Worm (Caenorhabditis elegans) whole organism, young adult: ENCODE measurements around the gene F11G11.15.
"Not testable (repeated sequence)": the region's sequence is repeated elsewhere in the genome, so short reads cannot be mapped to it uniquely, and the experiment has no call there.

ENCODE experiments used
- B0019.2 ChIP-seq: fragments of 200-800 bp; sonication (Bioruptor generic); conservative IDR thresholded peaks from 2 replicates; pipeline ENCODE4 v1.3.6; 2022; ENCODE audit warnings: missing genetic modification reagents, missing genetic modification characterization, missing compliant biosample characterization
- B0261.1 ChIP-seq: sonication (generic microtip); optimal IDR thresholded peaks from 2 replicates; lab custom pipeline; 2016; ENCODE audit warnings: mild to moderate bottlenecking, missing genetic modification characterization, moderate library complexity, missing compliant biosample characterization
- F10E7.11 ChIP-seq: sonication (generic microtip); optimal IDR thresholded peaks from 2 replicates; lab custom pipeline; 2017; ENCODE audit warnings: mild to moderate bottlenecking, missing genetic modification characterization, moderate library complexity, missing compliant biosample characterization
- F23B12.7 ChIP-seq: sonication (generic microtip); optimal IDR thresholded peaks from 2 replicates; lab custom pipeline; 2017; ENCODE audit warnings: missing genetic modification characterization, mild to moderate bottlenecking, missing compliant biosample characterization, antibody characterized with exemption, moderate library complexity; ENCODE audit not compliant: insufficient read depth
- F52B5.7 ChIP-seq: sonication (generic microtip); optimal IDR thresholded peaks from 2 replicates; lab custom pipeline; 2016; ENCODE audit warnings: mild to moderate bottlenecking, missing genetic modification characterization, missing compliant biosample characterization
- F57A8.1 ChIP-seq: fragments of 200-800 bp; sonication (Bioruptor generic); optimal IDR thresholded peaks from 2 replicates; lab custom pipeline; 2018; ENCODE audit warnings: mild to moderate bottlenecking, missing genetic modification characterization, moderate library complexity, missing compliant biosample characterization
- Y53G8AR.9 ChIP-seq: fragments of 200-800 bp; sonication (Bioruptor generic); conservative IDR thresholded peaks from 2 replicates; pipeline ENCODE4 v1.3.6; 2022; ENCODE audit warnings: missing genetic modification reagents, missing genetic modification characterization, missing compliant biosample characterization
- Y67H2A.10 ChIP-seq: fragments of 200-800 bp; sonication (Bioruptor generic); conservative IDR thresholded peaks from 2 replicates; pipeline ENCODE4 v1.3.6; 2022; ENCODE audit warnings: missing genetic modification reagents, missing genetic modification characterization, missing compliant biosample characterization
- Y79H2A.3 ChIP-seq: fragments of 200-800 bp; sonication (Bioruptor generic); conservative IDR thresholded peaks from 2 replicates; pipeline ENCODE4 v1.3.6; 2022; ENCODE audit warnings: missing genetic modification reagents, missing genetic modification characterization, missing compliant biosample characterization
- ceh-27 ChIP-seq: fragments of 200-800 bp; sonication (Bioruptor generic); optimal IDR thresholded peaks from 2 replicates; lab custom pipeline; 2018; ENCODE audit warnings: mild to moderate bottlenecking, missing genetic modification characterization, moderate library complexity, missing compliant biosample characterization
- ceh-58 ChIP-seq: fragments of 200-800 bp; sonication (Bioruptor generic); IDR thresholded peaks from 2 replicates; pipeline ENCODE4 v1.3.6; 2022; ENCODE audit warnings: missing genetic modification characterization, missing compliant biosample characterization
- ceh-91 ChIP-seq: fragments of 200-800 bp; sonication (Bioruptor generic); IDR thresholded peaks from 2 replicates; pipeline ENCODE4 v1.3.6; 2022; ENCODE audit warnings: missing genetic modification reagents, missing genetic modification characterization, missing compliant biosample characterization
- efl-1 ChIP-seq: fragments of 150-350 bp; optimal IDR thresholded peaks from 2 replicates; lab custom pipeline; 2014; ENCODE audit warnings: missing biosample characterization, missing genetic modification reagents, missing genetic modification characterization
- egl-44 ChIP-seq: fragments of 200-800 bp; sonication (Bioruptor generic); IDR thresholded peaks from 2 replicates; pipeline ENCODE4 v1.3.6; 2022; ENCODE audit warnings: missing genetic modification reagents, missing genetic modification characterization, missing compliant biosample characterization
- ekl-4 ChIP-seq: fragments of 200-800 bp; sonication (Bioruptor generic); IDR thresholded peaks from 2 replicates; pipeline ENCODE4 v1.3.6; 2022; ENCODE audit warnings: missing genetic modification reagents, missing genetic modification characterization, missing compliant biosample characterization
- ets-4 ChIP-seq: fragments of 200-800 bp; sonication (Bioruptor generic); optimal IDR thresholded peaks from 2 replicates; lab custom pipeline; 2018; ENCODE audit warnings: mild to moderate bottlenecking, missing genetic modification characterization, missing compliant biosample characterization
- gei-17 ChIP-seq: fragments of 200-800 bp; sonication (Bioruptor generic); optimal IDR thresholded peaks from 2 replicates; lab custom pipeline; 2018; ENCODE audit warnings: mild to moderate bottlenecking, missing genetic modification characterization, missing compliant biosample characterization
- hlh-26 ChIP-seq: fragments of 200-800 bp; sonication (Bioruptor generic); conservative IDR thresholded peaks from 2 replicates; pipeline ENCODE4 v1.3.6; 2022; ENCODE audit warnings: missing genetic modification reagents, missing genetic modification characterization, missing compliant biosample characterization
- hrde-1 ChIP-seq: sonication (generic microtip); optimal IDR thresholded peaks from 2 replicates; lab custom pipeline; 2016; ENCODE audit warnings: missing genetic modification characterization, mild to moderate bottlenecking, missing compliant biosample characterization, moderate library complexity, missing genotype, missing genetic modification reagents, borderline replicate concordance
- hsf-1 ChIP-seq: fragments of 200-800 bp; sonication (Bioruptor generic); IDR thresholded peaks from 2 replicates; pipeline ENCODE4 v1.3.6; 2022; ENCODE audit warnings: missing genetic modification reagents, missing genetic modification characterization, missing compliant biosample characterization
- let-526 ChIP-seq: fragments of 200-800 bp; sonication (Bioruptor generic); IDR thresholded peaks from 2 replicates; pipeline ENCODE4 v1.3.6; 2022; ENCODE audit warnings: missing genetic modification reagents, missing genetic modification characterization, missing compliant biosample characterization
- let-607 ChIP-seq, 2 experiments: fragments of 200-800 bp in 1 of 2; sonication (Bioruptor generic) in 1 of 2; sonication (generic microtip) in 1 of 2; optimal IDR thresholded peaks; 2 replicates each; lab custom pipeline; 2016 to 2018; ENCODE audit warnings: mild to moderate bottlenecking in 2 of 2, missing compliant biosample characterization in 2 of 2, missing genetic modification characterization in 2 of 2, moderate library complexity in 2 of 2, missing genotype in 1 of 2
- lin-26 ChIP-seq: fragments of 200-800 bp; sonication (Bioruptor generic); IDR thresholded peaks from 2 replicates; pipeline ENCODE4 v1.3.6; 2022; ENCODE audit warnings: missing genetic modification reagents, missing genetic modification characterization, missing compliant biosample characterization
- lir-1 ChIP-seq: fragments of 200-800 bp; sonication (Bioruptor generic); conservative IDR thresholded peaks from 2 replicates; pipeline ENCODE4 v1.3.6; 2022; ENCODE audit warnings: missing genetic modification reagents, missing genetic modification characterization, missing compliant biosample characterization
- lsy-27 ChIP-seq: sonication (generic microtip); optimal IDR thresholded peaks from 2 replicates; lab custom pipeline; 2017; ENCODE audit warnings: missing genetic modification characterization, mild to moderate bottlenecking, missing compliant biosample characterization, antibody characterized with exemption, missing genotype, borderline replicate concordance; ENCODE audit not compliant: insufficient read depth
- madf-6 ChIP-seq: fragments of 200-800 bp; sonication (Bioruptor generic); IDR thresholded peaks from 2 replicates; pipeline ENCODE4 v1.3.6; 2022; ENCODE audit warnings: missing genetic modification reagents, missing genetic modification characterization, missing compliant biosample characterization
- mcd-1 ChIP-seq: fragments of 200-800 bp; sonication (Bioruptor generic); IDR thresholded peaks from 2 replicates; pipeline ENCODE4 v1.3.6; 2022; ENCODE audit warnings: missing genetic modification reagents, missing genetic modification characterization, missing compliant biosample characterization
- mes-4 ChIP-seq: sonication (generic microtip); optimal IDR thresholded peaks from 2 replicates; lab custom pipeline; 2016; ENCODE audit warnings: missing genotype, missing genetic modification characterization, missing compliant biosample characterization
- nhr-120 ChIP-seq: fragments of 200-800 bp; sonication (Bioruptor generic); IDR thresholded peaks from 2 replicates; pipeline ENCODE4 v1.3.6; 2022; ENCODE audit warnings: missing genetic modification characterization, missing compliant biosample characterization
- repo-1 ChIP-seq: sonication (generic microtip); optimal IDR thresholded peaks from 2 replicates; lab custom pipeline; 2017; ENCODE audit warnings: mild to moderate bottlenecking, missing genetic modification characterization, missing compliant biosample characterization
- rpc-1 ChIP-seq, 2 experiments: fragments of 150-350 bp in 1 of 2; sonication (generic microtip) in 1 of 2; optimal IDR thresholded peaks; 2 replicates each; lab custom pipeline; 2014 to 2018; ENCODE audit warnings: missing biosample characterization in 1 of 2, missing genetic modification characterization in 1 of 2, missing genetic modification reagents in 1 of 2, missing genotype in 1 of 2
- snpc-3.4 ChIP-seq: sonication (generic microtip); optimal IDR thresholded peaks from 2 replicates; lab custom pipeline; 2017; ENCODE audit warnings: missing genetic modification characterization, mild to moderate bottlenecking, missing compliant biosample characterization, antibody characterized with exemption, moderate library complexity, missing genotype, missing genetic modification reagents
- tbp1 ChIP-seq: fragments of 200-800 bp; sonication (Bioruptor generic); optimal IDR thresholded peaks from 2 replicates; lab custom pipeline; 2018; ENCODE audit warnings: mild to moderate bottlenecking, missing genetic modification characterization, missing compliant biosample characterization
- unc-62 ChIP-seq: fragments of 150-350 bp; optimal IDR thresholded peaks from 2 replicates; lab custom pipeline; 2014; ENCODE audit warnings: missing biosample characterization, missing genetic modification reagents, missing genetic modification characterization
- ztf-18 ChIP-seq: sonication (generic microtip); optimal IDR thresholded peaks from 2 replicates; lab custom pipeline; 2016; ENCODE audit warnings: missing genotype, mild to moderate bottlenecking, missing genetic modification characterization, missing compliant biosample characterization
- ztf-22 ChIP-seq: fragments of 200-800 bp; sonication (Bioruptor generic); optimal IDR thresholded peaks from 2 replicates; lab custom pipeline; 2018; ENCODE audit warnings: mild to moderate bottlenecking, missing genetic modification characterization, moderate library complexity, missing compliant biosample characterization

Gene F11G11.15

DNA sequence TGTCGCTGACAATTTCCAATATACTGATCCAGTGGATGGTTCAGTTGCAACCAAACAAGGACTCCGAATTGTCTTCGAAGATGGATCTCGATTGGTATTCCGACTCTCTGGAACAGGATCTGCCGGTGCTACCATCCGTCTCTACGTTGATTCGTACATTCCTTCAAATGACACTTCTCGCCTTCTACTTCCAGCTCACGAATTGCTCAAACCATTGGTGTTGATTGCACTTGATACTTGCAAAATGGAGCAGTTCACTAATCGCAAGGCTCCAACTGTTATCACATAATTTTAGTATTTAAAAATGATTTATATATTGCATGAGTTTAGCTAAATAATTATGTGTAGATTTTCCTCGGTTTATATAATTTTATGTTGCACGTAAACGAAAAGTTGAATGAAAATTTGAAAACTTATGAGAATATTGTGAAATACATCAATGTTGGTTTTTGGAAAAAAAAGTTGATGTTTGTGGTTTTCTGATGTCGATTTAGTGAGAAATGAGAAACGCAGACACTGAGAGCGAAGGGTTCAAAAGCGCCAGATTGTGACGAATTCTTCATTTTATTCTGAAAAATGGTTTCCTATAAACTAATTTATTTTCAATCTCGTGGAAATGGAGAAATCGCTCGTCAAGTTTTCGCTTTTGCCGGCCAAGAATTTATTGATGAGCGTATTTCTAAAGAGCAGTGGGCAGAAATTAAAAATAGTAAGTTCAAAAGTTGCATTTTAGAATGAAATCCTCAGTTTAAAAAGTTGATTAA is 16.5 kb downstream of the F11G11.15 start, which contains the start of gene gst-9 (continued):
- TF ChIP-seq lsy-27 (tag; lab: Kevin White, UChicago) = no peak
- TF ChIP-seq hrde-1 (tag; lab: Kevin White, UChicago) = no peak
- 0 out of 2 replicates have a peak, but pooled peaks have one; percentile 50 for TF ChIP-seq lin-26 (GFP tag; lab: Robert Waterston, UW)
- TF ChIP-seq efl-1 (GFP tag; lab: Kevin White, UChicago) = no peak
- no peak for TF ChIP-seq F23B12.7
- TF ChIP-seq egl-44 (GFP tag; lab: Robert Waterston, UW) = no peak
- peak; percentile 30; the same call in 1 of the 2 replicates for TF ChIP-seq mcd-1
- TF ChIP-seq Y67H2A.10 (GFP tag; lab: Robert Waterston, UW) = no peak
- TF ChIP-seq gei-17 = peak; percentile 14
- no peak for TF ChIP-seq snpc-3.4 (tag; lab: Kevin White, UChicago)
- TF ChIP-seq let-607 (tag; optimal IDR thresholded peaks at IDR 0.05; lab: Kevin White, UChicago) = no peak
- TF ChIP-seq ceh-58 (GFP tag; lab: Robert Waterston, UW) = no peak
- TF ChIP-seq Y53G8AR.9 (GFP tag; lab: Robert Waterston, UW) = peak; percentile 83
- no peak for TF ChIP-seq unc-62 (GFP tag; lab: Kevin White, UChicago)
- no peak for TF ChIP-seq nhr-120
- TF ChIP-seq B0261.1 (tag; lab: Kevin White, UChicago) = no peak
- TF ChIP-seq F57A8.1 = no peak
- TF ChIP-seq F10E7.11 (tag; lab: Kevin White, UChicago) = no peak
- no peak for TF ChIP-seq lir-1 (GFP tag; lab: Robert Waterston, UW)
- TF ChIP-seq Y79H2A.3 (GFP tag; lab: Robert Waterston, UW) = no peak
- peak; percentile 52 for TF ChIP-seq tbp1 (GFP tag; lab: Kevin White, UChicago)
- peak; percentile 71; the same call in 1 of the 2 replicates for TF ChIP-seq ekl-4 (GFP tag; lab: Robert Waterston, UW)
- TF ChIP-seq repo-1 (tag; lab: Kevin White, UChicago) = peak; percentile 83
- no peak for TF ChIP-seq rpc-1 (optimal IDR thresholded peaks at IDR 0.05; lab: Kevin White, UChicago)
- TF ChIP-seq rpc-1 (tag; optimal IDR thresholded peaks at IDR 0.05; lab: Kevin White, UChicago) = no peak
- TF ChIP-seq ztf-18 (tag; lab: Kevin White, UChicago) = no peak
- peak; percentile 55; the same call in 1 of the 2 replicates for TF ChIP-seq madf-6 (GFP tag; lab: Robert Waterston, UW)
- no peak for TF ChIP-seq hlh-26 (GFP tag; lab: Robert Waterston, UW)
- no peak for TF ChIP-seq hsf-1 (GFP tag; lab: Robert Waterston, UW)
- TF ChIP-seq ceh-27 = no peak
- TF ChIP-seq let-526 (GFP tag; lab: Robert Waterston, UW) = no peak
- TF ChIP-seq mes-4 = no peak
- TF ChIP-seq ets-4 = no peak

ce11 chrII:4892594-4892993 is 17.9 kb downstream of the F11G11.15 start, which contains the start of gene msp-33:
msp-33 (minus strand) TSS chrII:4892694.
- TF ChIP-seq ztf-22 (no peak), nhr-120 (0 out of 2 replicates have a peak, but pooled peaks have one; percentile 66)

ce11 chrII:4898529-4898928 is 23.9 kb downstream of the F11G11.15 start, which contains the start of gene msp-32:
msp-32 (plus strand) TSS chrII:4898829.
- not testable (repeated sequence) for TF ChIP-seq B0019.2 (GFP tag; lab: Robert Waterston, UW); F52B5.7 (tag; lab: Kevin White, UChicago); ceh-91
